Fruit fly (Drosophila melanogaster): ENCODE data around the gene PGRP-SB1.

Gene PGRP-SB1

DNA sequence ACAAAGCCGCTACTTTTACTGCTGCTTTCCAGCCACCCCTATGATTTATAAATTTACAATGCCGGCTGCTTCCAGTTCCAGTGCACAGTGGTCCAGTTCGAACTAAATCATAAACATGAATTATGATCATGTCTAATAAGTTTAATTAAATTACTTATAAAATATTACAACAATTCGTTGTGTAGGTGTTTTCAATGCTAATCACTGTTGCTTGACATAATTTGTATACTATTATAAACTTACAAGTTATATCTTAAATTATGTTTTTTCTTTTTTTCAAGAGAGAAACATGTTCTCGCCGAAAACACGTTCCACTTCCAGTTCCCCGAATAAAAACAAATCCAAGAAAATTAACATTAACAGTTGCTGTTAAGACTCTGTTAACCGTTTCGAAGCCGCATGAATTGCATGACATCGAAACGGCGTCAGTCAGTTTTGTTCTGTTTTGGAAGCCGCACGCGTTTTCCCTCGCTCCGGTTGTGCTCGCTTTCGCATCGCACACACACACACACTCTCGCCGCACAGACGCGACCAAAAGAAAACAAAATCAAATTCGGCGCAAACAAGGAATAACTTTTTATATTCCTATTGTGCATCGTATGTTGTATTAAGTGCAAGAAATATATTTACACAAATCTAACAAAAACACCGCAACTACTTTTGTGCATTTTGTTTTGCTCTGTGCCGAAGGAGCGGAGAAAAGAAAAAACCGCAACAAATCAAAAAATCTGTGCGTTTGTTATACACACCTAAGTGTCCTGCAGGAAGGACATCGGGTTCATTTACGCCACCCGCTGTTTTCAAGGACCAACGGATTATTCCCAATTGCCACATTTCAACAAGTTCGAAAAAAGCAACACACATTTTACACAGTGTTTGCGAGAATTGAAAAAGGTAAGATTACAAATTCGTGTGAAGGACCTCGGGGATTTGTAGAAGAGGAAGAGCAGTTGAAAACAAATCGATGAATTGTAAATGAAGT, 38.1 kb upstream of the PGRP-SB1 start, which contains the start of gene Nrt:
TSS of gene Nrt (plus strand) at position 426 of the 982 bp plus-strand sequence.
- TF ChIP-seq CG17806 (tag; optimal IDR thresholded peaks at IDR 0.05): peak; percentile 67
- peak; percentile 47 for TF ChIP-seq gl (tag; optimal IDR thresholded peaks at IDR 0.05)
- no peak for TF ChIP-seq D1 (tag; optimal IDR thresholded peaks at IDR 0.05)
- peak; percentile 61 for TF ChIP-seq CG15710 (tag; optimal IDR thresholded peaks at IDR 0.05)
- TF ChIP-seq CG10348 (GFP tag; IDR thresholded peaks at IDR 0.05): no peak
- TF ChIP-seq Ets98B (GFP tag; IDR thresholded peaks at IDR 0.05): peak; percentile 60
- peak; percentile 65 for TF ChIP-seq CG14655 (GFP tag; optimal IDR thresholded peaks at IDR 0.05)
- TF ChIP-seq CG32121 (GFP tag; IDR thresholded peaks at IDR 0.05): peak; percentile 65; the same call in 1 of the 2 replicates
- TF ChIP-seq CG8301 (tag; optimal IDR thresholded peaks at IDR 0.05): peak; percentile 64
- peak; percentile 38 for TF ChIP-seq EcR (GFP tag; optimal IDR thresholded peaks at IDR 0.05)
- TF ChIP-seq rn (GFP tag; IDR thresholded peaks at IDR 0.05): no peak
- TF ChIP-seq CG12605 (GFP tag; IDR thresholded peaks at IDR 0.05): peak; percentile 86
- TF ChIP-seq CG13204 (GFP tag; optimal IDR thresholded peaks at IDR 0.05): peak; percentile 29
- TF ChIP-seq CG8159 (tag; optimal IDR thresholded peaks at IDR 0.05): peak; percentile 77
- peak; percentile 63; the same call in 1 of the 3 replicates for TF ChIP-seq CG4496 (GFP tag; IDR thresholded peaks at IDR 0.05)
- TF ChIP-seq Pif1A (GFP tag; optimal IDR thresholded peaks at IDR 0.05): peak; percentile 72
- peak; percentile 38 for TF ChIP-seq CG9948 (tag; optimal IDR thresholded peaks at IDR 0.05)
- TF ChIP-seq CG34367 (tag; optimal IDR thresholded peaks at IDR 0.05): peak; percentile 68
- TF ChIP-seq Pif1B (GFP tag; optimal IDR thresholded peaks at IDR 0.05): peak; percentile 69
- peak; percentile 8; the same call in 1 of the 3 replicates for TF ChIP-seq fd96Ca (GFP tag; IDR thresholded peaks at IDR 0.05)
- TF ChIP-seq Snoo (tag; optimal IDR thresholded peaks at IDR 0.05): peak; percentile 36

DNA sequence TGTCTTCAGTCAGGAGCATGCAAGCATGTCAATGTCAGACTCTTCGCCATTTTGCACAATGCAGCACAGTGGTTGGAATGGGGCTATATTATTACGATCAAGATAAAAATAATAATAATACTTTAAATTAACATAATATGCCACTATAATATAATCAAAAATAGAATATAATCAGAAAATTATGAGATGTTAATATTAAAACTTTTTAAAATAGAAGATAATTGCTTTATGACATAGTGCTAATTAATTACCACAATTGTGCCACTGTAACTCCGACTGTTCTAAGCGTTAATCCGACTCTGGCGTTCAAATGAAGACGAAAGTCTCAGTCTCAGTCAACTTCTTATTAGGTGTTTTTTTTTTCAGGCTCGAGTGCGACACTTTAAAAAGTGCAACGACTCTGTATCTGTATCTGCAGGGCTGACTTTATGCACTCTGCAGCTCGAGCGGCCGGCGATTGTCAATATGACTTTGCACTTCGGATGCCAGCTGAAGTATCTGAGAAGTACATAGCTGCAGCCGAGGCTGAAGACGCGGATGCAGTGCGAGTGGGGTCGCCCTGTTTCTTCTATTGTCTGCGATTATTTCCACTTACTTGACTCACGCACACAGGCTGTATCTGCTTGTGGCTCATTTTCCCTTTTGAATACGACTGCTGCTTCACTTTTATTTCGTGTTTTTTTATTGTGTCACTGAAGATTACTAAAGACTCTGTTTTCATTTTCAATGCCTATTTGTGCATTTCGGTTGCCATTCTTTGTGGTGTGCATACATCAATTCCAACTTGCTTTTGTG, 34.6 kb upstream of the PGRP-SB1 start:
- TF ChIP-seq Pif1A (GFP tag; optimal IDR thresholded peaks at IDR 0.05): peak; percentile 56
- no peak for TF ChIP-seq CG4496 (GFP tag; IDR thresholded peaks at IDR 0.05)
- TF ChIP-seq CG10348 (GFP tag; IDR thresholded peaks at IDR 0.05): no peak
- peak; percentile 79 for TF ChIP-seq CG15710 (tag; optimal IDR thresholded peaks at IDR 0.05)
- peak; percentile 41 for TF ChIP-seq CG8301 (tag; optimal IDR thresholded peaks at IDR 0.05)
- TF ChIP-seq CG34367 (tag; optimal IDR thresholded peaks at IDR 0.05): peak; percentile 77
- TF ChIP-seq Snoo (tag; optimal IDR thresholded peaks at IDR 0.05): no peak
- peak; percentile 78 for TF ChIP-seq CG17806 (tag; optimal IDR thresholded peaks at IDR 0.05)
- peak; percentile 78 for TF ChIP-seq CG14655 (GFP tag; optimal IDR thresholded peaks at IDR 0.05)
- no peak for TF ChIP-seq CG12605 (GFP tag; IDR thresholded peaks at IDR 0.05)
- TF ChIP-seq CG13204 (GFP tag; optimal IDR thresholded peaks at IDR 0.05): no peak
- no peak for TF ChIP-seq D1 (tag; optimal IDR thresholded peaks at IDR 0.05)
- no peak for TF ChIP-seq fd96Ca (GFP tag; IDR thresholded peaks at IDR 0.05)
- no peak for TF ChIP-seq Ets98B (GFP tag; IDR thresholded peaks at IDR 0.05)
- TF ChIP-seq CG9948 (tag; optimal IDR thresholded peaks at IDR 0.05): peak; percentile 78
- peak; percentile 72 for TF ChIP-seq EcR (GFP tag; optimal IDR thresholded peaks at IDR 0.05)
- TF ChIP-seq Pif1B (GFP tag; optimal IDR thresholded peaks at IDR 0.05): peak; percentile 77
- TF ChIP-seq CG32121 (GFP tag; IDR thresholded peaks at IDR 0.05): no peak
- TF ChIP-seq CG8159 (tag; optimal IDR thresholded peaks at IDR 0.05): peak; percentile 78
- no peak for TF ChIP-seq rn (GFP tag; IDR thresholded peaks at IDR 0.05)
- TF ChIP-seq gl (tag; optimal IDR thresholded peaks at IDR 0.05): no peak

DNA sequence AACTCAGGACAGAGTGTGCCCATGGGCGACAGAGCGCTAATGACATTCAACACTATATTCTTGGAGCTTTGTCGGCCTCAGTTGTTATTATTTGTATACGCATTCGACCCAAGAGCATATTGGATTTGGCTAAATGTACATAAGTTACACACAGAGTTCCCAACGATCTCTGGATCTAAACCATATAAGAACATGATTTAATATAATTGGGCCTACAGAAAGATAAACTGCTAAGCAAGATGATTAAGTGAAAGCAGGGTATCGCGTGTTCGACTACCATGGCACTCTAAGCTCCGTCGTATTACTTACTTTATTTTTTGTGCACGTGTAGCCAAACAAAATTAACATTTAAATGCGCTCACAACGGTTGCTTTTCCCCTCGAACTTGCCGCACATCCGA, 32.5 kb upstream of the PGRP-SB1 start:
- TF ChIP-seq CG8301 (tag; optimal IDR thresholded peaks at IDR 0.05) (peak; percentile 35), Snoo (tag; optimal IDR thresholded peaks at IDR 0.05) (no peak), EcR (GFP tag; optimal IDR thresholded peaks at IDR 0.05) (no peak), CG9948 (tag; optimal IDR thresholded peaks at IDR 0.05) (peak; percentile 29), CG12605 (GFP tag; IDR thresholded peaks at IDR 0.05) (no peak), CG17806 (tag; optimal IDR thresholded peaks at IDR 0.05) (peak; percentile 12), CG14655 (GFP tag; optimal IDR thresholded peaks at IDR 0.05) (peak; percentile 23)

DNA sequence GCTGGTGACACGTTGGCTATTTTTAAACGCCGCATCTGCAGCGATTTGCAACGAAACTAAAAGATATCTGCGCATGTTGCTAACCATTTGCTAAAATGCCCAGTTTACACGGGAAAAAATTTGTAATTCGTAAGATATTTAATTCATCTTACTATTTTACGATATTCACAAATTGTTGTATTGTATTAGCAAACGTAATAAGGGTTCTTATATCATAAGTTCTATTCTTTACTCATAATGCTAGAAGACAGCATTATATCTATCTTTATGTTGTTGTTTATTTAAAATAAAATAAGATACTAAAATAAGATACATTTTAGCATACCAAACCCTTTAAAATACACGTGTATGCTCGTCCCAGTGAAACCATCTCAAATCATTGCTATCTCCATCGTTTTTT, 31.7 kb upstream of the PGRP-SB1 start:
- peak; percentile 43 for TF ChIP-seq CG17806 (tag; optimal IDR thresholded peaks at IDR 0.05)
- no peak for TF ChIP-seq gl (tag; optimal IDR thresholded peaks at IDR 0.05)
- no peak for TF ChIP-seq CG10348 (GFP tag; IDR thresholded peaks at IDR 0.05)
- TF ChIP-seq Snoo (tag; optimal IDR thresholded peaks at IDR 0.05): no peak
- TF ChIP-seq CG8159 (tag; optimal IDR thresholded peaks at IDR 0.05): peak; percentile 65
- no peak for TF ChIP-seq CG32121 (GFP tag; IDR thresholded peaks at IDR 0.05)
- peak; percentile 27 for TF ChIP-seq CG8301 (tag; optimal IDR thresholded peaks at IDR 0.05)
- no peak for TF ChIP-seq EcR (GFP tag; optimal IDR thresholded peaks at IDR 0.05)
- 0 out of 3 replicates have a peak, but pooled peaks have one; percentile 24 for TF ChIP-seq CG4496 (GFP tag; IDR thresholded peaks at IDR 0.05)
- no peak for TF ChIP-seq Pif1A (GFP tag; optimal IDR thresholded peaks at IDR 0.05)
- TF ChIP-seq CG12605 (GFP tag; IDR thresholded peaks at IDR 0.05): peak; percentile 28; the same call in 1 of the 2 replicates
- TF ChIP-seq CG14655 (GFP tag; optimal IDR thresholded peaks at IDR 0.05): peak; percentile 62
- peak; percentile 60 for TF ChIP-seq CG9948 (tag; optimal IDR thresholded peaks at IDR 0.05)
- TF ChIP-seq Pif1B (GFP tag; optimal IDR thresholded peaks at IDR 0.05): no peak
- TF ChIP-seq Ets98B (GFP tag; IDR thresholded peaks at IDR 0.05): 0 out of 2 replicates have a peak, but pooled peaks have one; percentile 6
- no peak for TF ChIP-seq D1 (tag; optimal IDR thresholded peaks at IDR 0.05)
- TF ChIP-seq CG15710 (tag; optimal IDR thresholded peaks at IDR 0.05): peak; percentile 54
- no peak for TF ChIP-seq CG13204 (GFP tag; optimal IDR thresholded peaks at IDR 0.05)
- TF ChIP-seq fd96Ca (GFP tag; IDR thresholded peaks at IDR 0.05): no peak
- peak; percentile 34 for TF ChIP-seq CG34367 (tag; optimal IDR thresholded peaks at IDR 0.05)
- no peak for TF ChIP-seq rn (GFP tag; IDR thresholded peaks at IDR 0.05)
